Fruit fly (Drosophila melanogaster) whole organism: Measurements from ENCODE around the gene Prx1.
A peak's percentile ranks its signal among the peaks of the same experiment; 100 is the strongest.

ENCODE experiments used
- CG8478 ChIP-seq: fragments of >200 bp; optimal IDR thresholded peaks from 2 replicates; lab custom pipeline; 2018; ENCODE audit warnings: inconsistent platforms
- Dll ChIP-seq: fragments of >200 bp; optimal IDR thresholded peaks from 2 replicates; lab custom pipeline; 2017
- EcR ChIP-seq, 2 experiments: fragments of >200 bp; optimal IDR thresholded peaks; 2 replicates each; lab custom pipeline; 2017; ENCODE audit warnings: missing biosample characterization in 2 of 2, missing genetic modification characterization in 2 of 2, missing genetic modification reagents in 2 of 2
- pan ChIP-seq: fragments of >200 bp; optimal IDR thresholded peaks from 2 replicates; lab custom pipeline; 2017
- psq ChIP-seq: fragments of >200 bp; optimal IDR thresholded peaks from 2 replicates; lab custom pipeline; 2017
- usp ChIP-seq: fragments of >200 bp; optimal IDR thresholded peaks from 2 replicates; lab custom pipeline; 2017; ENCODE audit warnings: missing biosample characterization, missing genetic modification characterization, mixed read lengths

Prx1 gene

dm6 chr3L:15207544-15207943 is at the start of gene Prx1:
TSS of gene Prx1 (plus strand) at chr3L:15207844.
- TF ChIP-seq EcR (GFP tag; optimal IDR thresholded peaks at IDR 0.05; lab: Kevin White, UChicago) (no peak), pan (lab: Kevin White, UChicago) (no peak), psq (lab: Kevin White, UChicago) (no peak), CG8478 (no peak), usp (no peak), Dll (lab: Kevin White, UChicago) (no peak)

- TF ChIP-seq pan (lab: Kevin White, UChicago) (no peak), EcR (GFP tag; optimal IDR thresholded peaks at IDR 0.05; lab: Kevin White, UChicago) (no peak), psq (lab: Kevin White, UChicago) (no peak), Dll (lab: Kevin White, UChicago) (no peak), usp (no peak), CG8478 (no peak)
Measured at dm6 chr3L:15158330-15159114, 49.1 kb upstream of the Prx1 start, which contains the start of the genes Msh6 and Prp31. TSS of gene Msh6 (minus strand) at chr3L:15158562. TSS of gene Prp31 (plus strand) at chr3L:15159100.

- TF ChIP-seq psq (lab: Kevin White, UChicago) = no peak
- TF ChIP-seq usp = no peak
- TF ChIP-seq Dll (lab: Kevin White, UChicago) = no peak
- no peak for TF ChIP-seq CG8478
- no peak for TF ChIP-seq EcR (GFP tag; optimal IDR thresholded peaks at IDR 0.05; lab: Kevin White, UChicago)
- no peak for TF ChIP-seq pan (lab: Kevin White, UChicago)
Measured at dm6 chr3L:15161549-15161948, 46.1 kb upstream of the Prx1 start, which contains the start of gene CG6878. TSS of gene CG6878 (plus strand) at chr3L:15161817.

- TF ChIP-seq Dll (lab: Kevin White, UChicago) = no peak
- no peak for TF ChIP-seq pan (lab: Kevin White, UChicago)
- no peak for TF ChIP-seq CG8478
- TF ChIP-seq psq (lab: Kevin White, UChicago) = no peak
- TF ChIP-seq usp = no peak
- TF ChIP-seq EcR (GFP tag; optimal IDR thresholded peaks at IDR 0.05; lab: Kevin White, UChicago) = no peak
Measured at dm6 chr3L:15162005-15162404, 45.6 kb upstream of the Prx1 start.

dm6 chr3L:15162988-15163387 is 44.7 kb upstream of the Prx1 start:
- TF ChIP-seq Dll (lab: Kevin White, UChicago) (no peak), usp (no peak), pan (lab: Kevin White, UChicago) (no peak), psq (lab: Kevin White, UChicago) (no peak), EcR (GFP tag; optimal IDR thresholded peaks at IDR 0.05; lab: Kevin White, UChicago) (no peak), CG8478 (no peak)

dm6 chr3L:15163414-15163813 is 44.2 kb upstream of the Prx1 start, which contains the start of gene CG7011:
TSS of gene CG7011 (minus strand) at chr3L:15163628.
- TF ChIP-seq psq (lab: Kevin White, UChicago) = no peak
- TF ChIP-seq EcR (GFP tag; optimal IDR thresholded peaks at IDR 0.05; lab: Kevin White, UChicago) = no peak
- TF ChIP-seq usp = no peak
- no peak for TF ChIP-seq Dll (lab: Kevin White, UChicago)
- TF ChIP-seq pan (lab: Kevin White, UChicago) = no peak
- no peak for TF ChIP-seq CG8478

DNA sequence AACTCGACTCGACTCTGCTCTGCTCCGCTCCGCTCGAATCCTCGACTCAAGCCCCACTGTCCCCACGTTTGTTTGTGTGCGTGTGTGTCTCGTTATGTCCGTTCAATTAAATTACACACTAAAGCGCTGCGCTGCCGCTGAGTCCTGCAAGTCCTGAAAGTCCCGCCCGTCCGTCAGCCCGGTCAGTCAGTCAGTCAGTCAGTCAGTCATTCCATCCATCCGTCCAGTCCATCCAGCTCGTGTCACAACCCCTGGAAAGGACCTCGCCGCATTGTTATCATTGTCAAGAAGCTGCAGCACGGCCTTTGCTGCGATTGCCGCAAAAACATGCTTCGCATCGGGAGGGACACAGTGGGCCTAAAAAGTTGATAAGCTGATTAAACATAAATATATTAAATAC is 38.6 kb upstream of the Prx1 start:
- TF ChIP-seq Dll (lab: Kevin White, UChicago) (peak; percentile 23), pan (lab: Kevin White, UChicago) (no peak)

dm6 chr3L:15169795-15170194 is 37.8 kb upstream of the Prx1 start:
- TF ChIP-seq EcR (GFP tag; optimal IDR thresholded peaks at IDR 0.05; lab: Kevin White, UChicago) (no peak), usp (no peak), pan (lab: Kevin White, UChicago) (no peak), CG8478 (no peak), psq (lab: Kevin White, UChicago) (no peak), Dll (lab: Kevin White, UChicago) (no peak)

DNA sequence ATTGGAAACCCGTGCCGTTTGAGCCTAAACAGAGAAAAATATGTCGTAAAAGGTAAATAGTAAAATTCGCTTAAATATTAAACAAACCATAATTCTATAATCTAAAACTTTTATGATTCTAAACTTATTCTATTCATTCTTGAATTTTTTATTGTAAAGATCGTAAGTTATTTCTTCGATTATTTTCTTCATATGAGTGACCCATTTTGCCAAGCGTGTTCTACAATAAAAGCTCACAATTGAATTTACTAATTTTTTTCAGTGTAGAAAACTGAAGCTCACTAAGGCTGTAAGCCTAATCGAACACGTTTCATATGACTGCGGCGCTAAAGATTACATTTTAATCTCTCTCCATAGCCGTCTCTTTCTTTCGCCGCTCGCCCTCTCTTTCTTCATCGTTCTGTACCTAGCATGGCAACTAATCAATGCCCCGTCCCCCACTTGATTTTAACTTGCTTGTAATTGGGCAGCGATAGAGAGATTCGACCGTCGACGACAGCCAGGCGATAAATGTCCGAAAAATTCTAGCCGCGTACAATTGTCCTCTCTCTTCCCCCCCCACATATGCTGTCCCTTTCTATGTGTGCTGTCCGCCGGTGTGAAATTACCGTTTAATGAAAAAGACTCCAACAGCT is 35.8 kb upstream of the Prx1 start:
- TF ChIP-seq psq (lab: Kevin White, UChicago) (no peak), Dll (lab: Kevin White, UChicago) (no peak), EcR (GFP tag; optimal IDR thresholded peaks at IDR 0.05; lab: Kevin White, UChicago) (no peak), usp (no peak), CG8478 (no peak), pan (lab: Kevin White, UChicago) (no peak)

DNA sequence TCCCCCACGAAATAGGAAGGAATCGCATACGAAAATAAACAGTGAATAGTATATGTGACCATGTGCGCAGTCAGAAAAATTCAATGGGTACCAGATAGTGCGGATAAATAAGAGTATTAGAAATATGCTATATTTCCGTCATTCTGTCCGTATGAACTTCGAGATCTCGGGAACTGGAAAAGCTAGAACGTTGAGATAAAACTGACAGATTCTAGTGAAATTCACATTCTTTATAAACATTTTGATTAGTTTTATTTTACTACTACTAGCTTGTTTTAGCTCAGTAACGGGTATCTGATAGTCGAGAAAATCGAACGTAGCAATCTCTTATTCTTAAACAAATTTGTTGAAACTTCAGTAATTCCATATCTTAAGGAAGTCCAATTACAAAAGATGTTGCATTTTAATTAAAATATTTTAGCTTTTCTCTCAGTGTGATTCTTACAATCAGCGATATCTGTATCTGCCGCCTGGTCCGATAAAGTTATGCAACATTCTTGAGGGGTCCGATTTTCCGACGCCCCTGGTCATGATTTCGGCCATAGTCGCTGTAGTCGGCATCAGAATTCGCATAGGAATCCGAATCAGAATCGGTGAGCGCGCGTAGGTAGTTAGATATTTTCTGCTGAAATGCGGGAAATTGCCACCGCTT is 35.1 kb upstream of the Prx1 start:
- no peak for TF ChIP-seq CG8478
- TF ChIP-seq EcR (GFP tag; optimal IDR thresholded peaks at IDR 0.05; lab: Kevin White, UChicago) = no peak
- no peak for TF ChIP-seq Dll (lab: Kevin White, UChicago)
- TF ChIP-seq usp = no peak
- no peak for TF ChIP-seq pan (lab: Kevin White, UChicago)
- TF ChIP-seq psq (lab: Kevin White, UChicago) = no peak

dm6 chr3L:15174086-15174485 is 33.6 kb upstream of the Prx1 start:
- TF ChIP-seq psq (lab: Kevin White, UChicago) = no peak
- TF ChIP-seq Dll (lab: Kevin White, UChicago) = no peak
- TF ChIP-seq CG8478 = no peak
- TF ChIP-seq EcR (GFP tag; optimal IDR thresholded peaks at IDR 0.05; lab: Kevin White, UChicago) = no peak
- TF ChIP-seq usp = no peak
- no peak for TF ChIP-seq pan (lab: Kevin White, UChicago)
